Worm (Caenorhabditis elegans) whole organism, late embryonic: ENCODE measurements around the gene scl-27.

Experiments used
- Y22D7AL.16 ChIP-seq: sonication (generic microtip); optimal IDR thresholded peaks from 2 replicates; lab custom pipeline; 2016; ENCODE audit warnings: missing genetic modification characterization, missing compliant biosample characterization
- ahr-1 ChIP-seq: sonication (generic microtip); optimal IDR thresholded peaks from 2 replicates; lab custom pipeline; 2016; ENCODE audit warnings: missing genetic modification characterization, missing compliant biosample characterization
- ceh-14 ChIP-seq: sonication (generic microtip); optimal IDR thresholded peaks from 2 replicates; lab custom pipeline; 2016; ENCODE audit warnings: missing genotype, missing genetic modification characterization, missing compliant biosample characterization
- ceh-18 ChIP-seq: sonication (generic microtip); optimal IDR thresholded peaks from 2 replicates; lab custom pipeline; 2016; ENCODE audit warnings: missing genetic modification characterization, missing compliant biosample characterization
- ceh-2 ChIP-seq: sonication (generic microtip); optimal IDR thresholded peaks from 2 replicates; lab custom pipeline; 2016; ENCODE audit warnings: missing genotype, missing genetic modification characterization, missing compliant biosample characterization
- ceh-30 ChIP-seq: fragments of 150-350 bp; optimal IDR thresholded peaks from 2 replicates; lab custom pipeline; 2014; ENCODE audit warnings: missing biosample characterization, missing genetic modification characterization
- ceh-31 ChIP-seq: sonication (generic microtip); optimal IDR thresholded peaks from 2 replicates; lab custom pipeline; 2016; ENCODE audit warnings: missing genetic modification characterization, missing compliant biosample characterization
- ceh-34 ChIP-seq: sonication (generic microtip); optimal IDR thresholded peaks from 2 replicates; lab custom pipeline; 2016; ENCODE audit warnings: mild to moderate bottlenecking, missing genetic modification characterization, missing compliant biosample characterization
- ceh-6 ChIP-seq: fragments of 200-800 bp; sonication (Bioruptor generic); optimal IDR thresholded peaks from 2 replicates; lab custom pipeline; 2018; ENCODE audit warnings: mild to moderate bottlenecking, missing genetic modification characterization, missing compliant biosample characterization
- ceh-9 ChIP-seq: sonication (generic microtip); optimal IDR thresholded peaks from 2 replicates; lab custom pipeline; 2016; ENCODE audit warnings: mild to moderate bottlenecking, missing genetic modification characterization, inconsistent platforms, missing compliant biosample characterization
- dmd-4 ChIP-seq: sonication (generic microtip); optimal IDR thresholded peaks from 2 replicates; lab custom pipeline; 2016; ENCODE audit warnings: borderline replicate concordance, missing genetic modification characterization, missing compliant biosample characterization
- elt-4 ChIP-seq: sonication (generic microtip); optimal IDR thresholded peaks from 2 replicates; lab custom pipeline; 2016; ENCODE audit warnings: missing genetic modification characterization, missing compliant biosample characterization
- eyg-1 ChIP-seq: sonication (generic microtip); optimal IDR thresholded peaks from 2 replicates; lab custom pipeline; 2016; ENCODE audit warnings: missing genotype, missing genetic modification characterization, missing compliant biosample characterization
- fkh-6 ChIP-seq: sonication (generic microtip); optimal IDR thresholded peaks from 2 replicates; lab custom pipeline; 2016; ENCODE audit warnings: missing genetic modification characterization, missing compliant biosample characterization
- gmeb-2 ChIP-seq: sonication (generic microtip); optimal IDR thresholded peaks from 2 replicates; lab custom pipeline; 2016; ENCODE audit warnings: missing genetic modification characterization, inconsistent platforms, missing compliant biosample characterization
- hlh-15 ChIP-seq: sonication (generic microtip); optimal IDR thresholded peaks from 2 replicates; lab custom pipeline; 2016; ENCODE audit warnings: missing genetic modification characterization, missing compliant biosample characterization
- hlh-8 ChIP-seq: sonication (generic microtip); optimal IDR thresholded peaks from 2 replicates; lab custom pipeline; 2016; ENCODE audit warnings: missing genotype, missing genetic modification characterization, missing compliant biosample characterization
- mec-3 ChIP-seq: sonication (generic microtip); optimal IDR thresholded peaks from 2 replicates; lab custom pipeline; 2016; ENCODE audit warnings: borderline replicate concordance, missing genetic modification characterization, missing compliant biosample characterization
- nfya-1 ChIP-seq: sonication (generic microtip); optimal IDR thresholded peaks from 2 replicates; lab custom pipeline; 2017; ENCODE audit warnings: missing genetic modification characterization, mild to moderate bottlenecking, missing compliant biosample characterization, antibody characterized with exemption, moderate library complexity
- nhr-232 ChIP-seq: sonication (generic microtip); optimal IDR thresholded peaks from 2 replicates; lab custom pipeline; 2016; ENCODE audit warnings: missing genetic modification characterization, missing compliant biosample characterization
- pat-9 ChIP-seq: fragments of 200-800 bp; sonication (Bioruptor generic); optimal IDR thresholded peaks from 2 replicates; lab custom pipeline; 2018; ENCODE audit warnings: mild to moderate bottlenecking, missing genetic modification characterization, moderate library complexity, missing compliant biosample characterization
- pax-1 ChIP-seq: fragments of 150-350 bp; optimal IDR thresholded peaks from 2 replicates; lab custom pipeline; 2014; ENCODE audit warnings: missing biosample characterization, missing genetic modification characterization
- pha-4 ChIP-seq: fragments of 150-350 bp; optimal IDR thresholded peaks from 2 replicates; lab custom pipeline; 2018; ENCODE audit warnings: missing biosample characterization, missing genetic modification reagents, missing genetic modification characterization
- ref-2 ChIP-seq: sonication (generic microtip); optimal IDR thresholded peaks from 2 replicates; lab custom pipeline; 2016; ENCODE audit warnings: missing genetic modification characterization, missing compliant biosample characterization
- syd-9 ChIP-seq: sonication (generic microtip); optimal IDR thresholded peaks from 2 replicates; lab custom pipeline; 2016; ENCODE audit warnings: mild to moderate bottlenecking, missing genetic modification characterization, moderate library complexity, missing compliant biosample characterization
- tbx-7 ChIP-seq: sonication (generic microtip); optimal IDR thresholded peaks from 2 replicates; lab custom pipeline; 2016; ENCODE audit warnings: missing genotype, missing genetic modification characterization, missing compliant biosample characterization
- unc-3 ChIP-seq, 2 experiments: fragments of 200-800 bp in 1 of 2; sonication (Bioruptor generic) in 1 of 2; sonication (generic microtip) in 1 of 2; conservative IDR thresholded peaks in 1 of 2; optimal IDR thresholded peaks in 1 of 2; 2 replicates each; pipeline versions ENCODE4 v1.3.6 to Lab custom; 2016 to 2022; ENCODE audit warnings: missing compliant biosample characterization in 2 of 2, missing genetic modification characterization in 2 of 2, missing genetic modification reagents in 1 of 2
- unc-42 ChIP-seq: sonication (generic microtip); optimal IDR thresholded peaks from 2 replicates; lab custom pipeline; 2016; ENCODE audit warnings: missing genotype, missing genetic modification characterization, missing compliant biosample characterization

scl-27 gene

ce11 chrV:399721-400120, at the start of gene scl-27:
TSS of gene scl-27 (plus strand) at chrV:400021.
- TF ChIP-seq elt-4 (tag; lab: Kevin White, UChicago) (no peak), hlh-15 (tag; lab: Kevin White, UChicago) (no peak), tbx-7 (tag; lab: Kevin White, UChicago) (no peak)

- TF ChIP-seq ceh-14 (no peak), nfya-1 (tag; lab: Kevin White, UChicago) (peak; percentile 72)
- TF ChIP-seq, all 69 proteins: peak for 1
Observed at ce11 chrV:350822-351221, 49.0 kb upstream of the scl-27 start.

- TF ChIP-seq ceh-18 (tag; lab: Kevin White, UChicago) = no peak
- TF ChIP-seq nhr-232 (tag; lab: Kevin White, UChicago) = no peak
- TF ChIP-seq unc-3 (GFP tag; conservative IDR thresholded peaks at IDR 0.05; lab: Robert Waterston, UW) = no peak
- no peak for TF ChIP-seq unc-3 (tag; optimal IDR thresholded peaks at IDR 0.05; lab: Kevin White, UChicago)
- no peak for TF ChIP-seq ceh-31 (tag; lab: Kevin White, UChicago)
- TF ChIP-seq ahr-1 (tag; lab: Kevin White, UChicago) = no peak
- no peak for TF ChIP-seq syd-9
- TF ChIP-seq pha-4 (tag; lab: Kevin White, UChicago) = no peak
- no peak for TF ChIP-seq ceh-9 (tag; lab: Kevin White, UChicago)
- no peak for TF ChIP-seq unc-42 (tag; lab: Kevin White, UChicago)
- TF ChIP-seq mec-3 (tag; lab: Kevin White, UChicago) = no peak
- no peak for TF ChIP-seq ceh-30 (tag; lab: Kevin White, UChicago)
- no peak for TF ChIP-seq hlh-15 (tag; lab: Kevin White, UChicago)
- no peak for TF ChIP-seq dmd-4 (tag; lab: Kevin White, UChicago)
- no peak for TF ChIP-seq ref-2 (tag; lab: Kevin White, UChicago)
- TF ChIP-seq pax-1 = no peak
- TF ChIP-seq eyg-1 (tag; lab: Kevin White, UChicago) = no peak
- TF ChIP-seq pat-9 (tag; lab: Kevin White, UChicago) = no peak
- no peak for TF ChIP-seq hlh-8 (tag; lab: Kevin White, UChicago)
Observed at ce11 chrV:351787-352186, 48.0 kb upstream of the scl-27 start.

DNA sequence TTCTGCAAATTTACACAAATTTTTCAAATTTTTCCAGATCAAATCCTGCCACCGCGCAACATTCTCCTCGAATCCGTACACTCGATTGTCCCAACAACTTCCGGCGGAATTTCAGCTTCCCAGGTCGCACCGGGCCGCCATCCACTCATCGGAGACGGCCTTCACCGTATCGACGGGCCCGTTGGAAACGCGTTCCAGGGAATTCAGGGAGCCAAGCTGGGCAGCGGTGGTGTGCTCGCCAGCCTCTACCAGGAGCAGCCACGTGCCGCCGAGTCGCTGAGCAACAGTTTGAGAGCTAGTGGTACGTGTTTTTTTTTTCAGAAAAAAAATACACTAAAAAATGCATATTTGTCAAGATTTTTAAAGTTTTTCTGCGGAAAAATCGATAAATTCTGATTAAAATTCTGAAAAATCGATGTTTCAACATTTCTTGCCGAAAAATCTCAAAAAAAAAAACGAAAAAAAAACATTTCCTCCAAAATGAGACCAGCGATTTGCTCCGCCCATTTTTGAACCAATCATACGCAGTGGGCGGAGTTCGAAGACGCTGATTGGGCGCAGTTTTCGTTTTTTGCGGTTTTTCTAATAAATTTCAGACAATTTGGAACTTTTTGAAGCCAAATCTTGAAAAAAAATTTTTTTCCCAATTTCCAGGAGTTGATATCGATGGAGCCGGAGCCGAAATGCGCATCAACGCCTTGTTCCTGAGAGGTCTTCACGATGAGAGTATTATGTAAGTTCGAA, 42.7 kb upstream of the scl-27 start:
- no peak for TF ChIP-seq dmd-4 (tag; lab: Kevin White, UChicago)
- TF ChIP-seq nfya-1 (tag; lab: Kevin White, UChicago) = peak; percentile 65
- TF ChIP-seq, all 69 proteins: peak for 1

- TF ChIP-seq fkh-6 (tag; lab: Kevin White, UChicago) = no peak
- TF ChIP-seq ceh-34 = no peak
- TF ChIP-seq tbx-7 (tag; lab: Kevin White, UChicago) = no peak
- no peak for TF ChIP-seq ceh-9 (tag; lab: Kevin White, UChicago)
- no peak for TF ChIP-seq gmeb-2 (tag; lab: Kevin White, UChicago)
- no peak for TF ChIP-seq ceh-18 (tag; lab: Kevin White, UChicago)
Observed at ce11 chrV:358473-358872, 41.3 kb upstream of the scl-27 start.

ce11 chrV:359466-359865, 40.4 kb upstream of the scl-27 start, which contains the start of gene T22H9.1:
TSS of gene T22H9.1 (plus strand) at chrV:359766.
- TF ChIP-seq Y22D7AL.16 (tag; lab: Kevin White, UChicago) = no peak
- no peak for TF ChIP-seq ceh-6 (GFP tag; lab: Kevin White, UChicago)
- no peak for TF ChIP-seq pax-1
- no peak for TF ChIP-seq hlh-8 (tag; lab: Kevin White, UChicago)
- TF ChIP-seq ceh-2 = no peak
